Worm (Caenorhabditis elegans): Measurements from ENCODE around the gene srd-63.

- TF ChIP-seq F55B11.4 (tag; optimal IDR thresholded peaks at IDR 0.05; ENCODE audit: borderline replicate concordance, insufficient read depth): no peak
- no peak for TF ChIP-seq lin-40 (tag; optimal IDR thresholded peaks at IDR 0.05)
- no peak for TF ChIP-seq unc-130 (GFP tag; optimal IDR thresholded peaks at IDR 0.05)
- no peak for TF ChIP-seq pbrm-1 (GFP tag; IDR thresholded peaks at IDR 0.05)
- TF ChIP-seq nhr-80 (tag; optimal IDR thresholded peaks at IDR 0.05): no peak
- TF ChIP-seq nhr-179 (tag; optimal IDR thresholded peaks at IDR 0.05): no peak
- no peak for TF ChIP-seq egl-18 (GFP tag; IDR thresholded peaks at IDR 0.05)
- no peak for TF ChIP-seq ztf-3 (GFP tag; optimal IDR thresholded peaks at IDR 0.05)
Observed at ce11 chrV:16417014-16417413, 23.4 kb upstream of the srd-63 start, which contains the start of gene str-55.
